Worm (Caenorhabditis elegans) whole organism, L1 larva: ENCODE results near the gene bath-37.

Experiments
- C34B4.2 ChIP-seq: sonication (generic microtip); optimal IDR thresholded peaks from 2 replicates; lab custom pipeline; 2017; ENCODE audit warnings: mild to moderate bottlenecking, missing genetic modification characterization, missing compliant biosample characterization
- ama-1 ChIP-seq: fragments of 150-350 bp; optimal IDR thresholded peaks from 2 replicates; lab custom pipeline; 2014
- dsc-1 ChIP-seq: sonication (generic microtip); optimal IDR thresholded peaks from 2 replicates; lab custom pipeline; 2016; ENCODE audit warnings: mild to moderate bottlenecking, missing genetic modification characterization, missing compliant biosample characterization
- elt-2 ChIP-seq: sonication (generic microtip); optimal IDR thresholded peaks from 2 replicates; lab custom pipeline; 2016; ENCODE audit warnings: missing genetic modification characterization, mild to moderate bottlenecking, inconsistent platforms, missing compliant biosample characterization, missing genetic modification reagents
- hpl-2 ChIP-seq: fragments of 150-350 bp; optimal IDR thresholded peaks from 2 replicates; lab custom pipeline; 2014; ENCODE audit warnings: missing biosample characterization, missing genetic modification reagents, missing genetic modification characterization
- pqm-1 ChIP-seq: sonication (generic microtip); optimal IDR thresholded peaks from 3 replicates; lab custom pipeline; 2017; ENCODE audit warnings: missing biosample characterization, missing genetic modification characterization
- rnt-1 ChIP-seq: sonication (generic microtip); optimal IDR thresholded peaks from 2 replicates; lab custom pipeline; 2016; ENCODE audit warnings: mild to moderate bottlenecking, missing genetic modification characterization, moderate library complexity, missing compliant biosample characterization

DNA sequence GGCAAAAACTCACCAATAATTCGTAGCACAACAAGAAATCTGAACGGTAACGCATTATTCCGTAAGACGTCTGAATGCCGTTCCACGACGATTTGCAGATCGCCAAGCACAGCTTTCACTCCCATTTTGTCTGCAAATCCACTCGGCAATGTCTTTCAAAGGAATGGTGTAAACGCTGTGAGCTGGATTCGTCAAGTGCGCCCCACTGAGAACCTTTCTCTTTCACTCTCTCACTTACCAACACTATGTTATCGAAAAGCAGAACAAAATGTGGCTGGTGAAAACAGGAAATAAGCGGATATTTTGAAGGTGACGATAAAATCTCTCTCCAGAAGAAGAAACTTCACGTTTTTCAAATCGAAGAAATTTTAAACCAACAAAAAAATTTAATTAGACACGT lies 20.2 kb downstream of the bath-37 start:
- TF ChIP-seq dsc-1 (tag; lab: Kevin White, UChicago) (no peak), pqm-1 (tag; lab: Kevin White, UChicago) (no peak), ama-1 (lab: Kevin White, UChicago) (no peak), rnt-1 (tag; lab: Kevin White, UChicago) (peak; percentile 42), elt-2 (tag; lab: Kevin White, UChicago) (no peak), C34B4.2 (tag; lab: Kevin White, UChicago) (no peak), hpl-2 (GFP tag; lab: Kevin White, UChicago) (no peak)
